In the genomic region with DNA sequence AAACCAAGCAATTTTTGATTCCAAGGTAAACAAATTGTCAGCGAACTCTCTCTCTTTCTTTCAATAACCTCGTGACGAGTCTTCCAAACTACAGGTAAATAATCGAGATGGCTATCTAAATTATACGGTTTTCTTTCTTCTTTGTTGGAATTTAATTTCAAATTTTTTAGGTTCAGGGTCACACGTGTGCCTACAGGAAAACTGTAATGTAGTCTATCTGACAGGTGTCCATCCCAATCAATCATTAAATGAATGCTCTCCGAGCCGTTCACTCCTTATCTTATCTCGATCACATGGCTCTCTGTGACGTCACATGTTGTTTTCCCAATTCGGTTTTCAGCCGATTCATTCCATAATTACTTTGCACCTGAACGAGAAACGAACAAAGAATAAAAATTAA, we compare ENCODE assay signal across 1 worm cellular context.
TF ChIP-seq lines count a peak whose summit lies in the region.

No protein-coding gene starts in this region.

TF ChIP-seq in whole organism, L4 larva, 104 proteins besides CTCF, POLR2A, EP300 and RAD21 (continued from another document):
- TF ChIP-seq R02D3.7 (tag; optimal IDR thresholded peaks at IDR 0.05; lab: Kevin White, UChicago), result no peak
- TF ChIP-seq pha-4 (GFP tag; IDR thresholded peaks at IDR 0.05; lab: Robert Waterston, UW), result 0 out of 2 replicates have a peak, but pooled peaks have one; percentile 23
- no peak for TF ChIP-seq pha-4 (tag; optimal IDR thresholded peaks at IDR 0.05; lab: Kevin White, UChicago)
- no peak for TF ChIP-seq daf-19 (GFP tag; conservative IDR thresholded peaks at IDR 0.05; lab: Robert Waterston, UW)
- no peak; the same call in 1 of the 2 replicates for TF ChIP-seq T26A8.4 (GFP tag; IDR thresholded peaks at IDR 0.05; lab: Robert Waterston, UW)
- TF ChIP-seq sdz-12 (GFP tag; optimal IDR thresholded peaks at IDR 0.05; lab: Kevin White, UChicago), result no peak
- TF ChIP-seq nhr-10 (tag; optimal IDR thresholded peaks at IDR 0.05; lab: Kevin White, UChicago), result no peak
- peak; percentile 64 for TF ChIP-seq nhr-102 (tag; optimal IDR thresholded peaks at IDR 0.05; lab: Kevin White, UChicago)
- no peak for TF ChIP-seq ama-1 (optimal IDR thresholded peaks at IDR 0.05; lab: Kevin White, UChicago)
- TF ChIP-seq pqm-1 (tag; optimal IDR thresholded peaks at IDR 0.05; lab: Kevin White, UChicago), result no peak
- TF ChIP-seq mdl-1 (tag; optimal IDR thresholded peaks at IDR 0.05; lab: Kevin White, UChicago), result peak in 1 of 2 experiments; percentile 5
- TF ChIP-seq nhr-237 (tag; optimal IDR thresholded peaks at IDR 0.05; lab: Kevin White, UChicago), result no peak
- peak; percentile 80; the same call in 1 of the 2 replicates for TF ChIP-seq mdt-29 (GFP tag; IDR thresholded peaks at IDR 0.05; lab: Robert Waterston, UW)
- TF ChIP-seq unc-39 (tag; optimal IDR thresholded peaks at IDR 0.05; lab: Kevin White, UChicago), result no peak
- TF ChIP-seq arid-1 (GFP tag; conservative IDR thresholded peaks at IDR 0.05; lab: Robert Waterston, UW), result no peak
- no peak for TF ChIP-seq dmd-8 (GFP tag; IDR thresholded peaks at IDR 0.05; lab: Robert Waterston, UW)
- TF ChIP-seq nhr-25 (tag; optimal IDR thresholded peaks at IDR 0.05; lab: Kevin White, UChicago; ENCODE audit: borderline replicate concordance, insufficient read depth), result no peak
- no peak for TF ChIP-seq F49E8.2 (tag; optimal IDR thresholded peaks at IDR 0.05; lab: Kevin White, UChicago; ENCODE audit: borderline replicate concordance)
- TF ChIP-seq T20F7.1 (GFP tag; optimal IDR thresholded peaks at IDR 0.05; lab: Kevin White, UChicago), result no peak
- TF ChIP-seq ctbp-1 (GFP tag; IDR thresholded peaks at IDR 0.05; lab: Robert Waterston, UW), result no peak
- TF ChIP-seq F26F4.8 (GFP tag; conservative IDR thresholded peaks at IDR 0.05; lab: Robert Waterston, UW), result no peak
- TF ChIP-seq nhr-111 (GFP tag; optimal IDR thresholded peaks at IDR 0.05; lab: Kevin White, UChicago), result no peak
- TF ChIP-seq nhr-6 (tag; optimal IDR thresholded peaks at IDR 0.05; lab: Kevin White, UChicago), result no peak
- no peak for TF ChIP-seq nhr-41 (GFP tag; IDR thresholded peaks at IDR 0.05; lab: Robert Waterston, UW)
- TF ChIP-seq ZK337.2 (GFP tag; IDR thresholded peaks at IDR 0.05; lab: Robert Waterston, UW), result no peak
- TF ChIP-seq zfp-2 (tag; optimal IDR thresholded peaks at IDR 0.05; lab: Kevin White, UChicago), result no peak
- 0 out of 2 replicates have a peak, but pooled peaks have one; percentile 13 for TF ChIP-seq nhr-42 (GFP tag; IDR thresholded peaks at IDR 0.05; lab: Robert Waterston, UW)
- TF ChIP-seq daf-8 (GFP tag; IDR thresholded peaks at IDR 0.05; lab: Robert Waterston, UW), result no peak
- no peak for TF ChIP-seq spr-1 (tag; optimal IDR thresholded peaks at IDR 0.05; lab: Kevin White, UChicago)
- TF ChIP-seq zag-1 (tag; optimal IDR thresholded peaks at IDR 0.05; lab: Kevin White, UChicago), result no peak
- TF ChIP-seq ceh-62 (tag; optimal IDR thresholded peaks at IDR 0.05; lab: Kevin White, UChicago), result no peak
- no peak for TF ChIP-seq lin-15B (tag; optimal IDR thresholded peaks at IDR 0.05; lab: Kevin White, UChicago)
- TF ChIP-seq madf-5 (GFP tag; IDR thresholded peaks at IDR 0.05; lab: Robert Waterston, UW), result no peak
- peak; percentile 55 for TF ChIP-seq nhr-77 (tag; optimal IDR thresholded peaks at IDR 0.05; lab: Kevin White, UChicago)
- no peak for TF ChIP-seq ceh-82 (tag; optimal IDR thresholded peaks at IDR 0.05; lab: Kevin White, UChicago)
- TF ChIP-seq spr-3 (GFP tag; optimal IDR thresholded peaks at IDR 0.05; lab: Kevin White, UChicago), result no peak
- TF ChIP-seq nhr-28 (tag; optimal IDR thresholded peaks at IDR 0.05; lab: Kevin White, UChicago), result peak; percentile 70
- TF ChIP-seq lin-38 (GFP tag; IDR thresholded peaks at IDR 0.05; lab: Robert Waterston, UW), result peak; percentile 28; the same call in 1 of the 2 replicates
- no peak for TF ChIP-seq aha-1 (tag; lab: Kevin White, UChicago)
- TF ChIP-seq ceh-32 (tag; optimal IDR thresholded peaks at IDR 0.05; lab: Kevin White, UChicago; ENCODE audit: poor library complexity), result no peak
- no peak for TF ChIP-seq F10B5.3 (tag; optimal IDR thresholded peaks at IDR 0.05; lab: Kevin White, UChicago)
- no peak for TF ChIP-seq ztf-7 (tag; optimal IDR thresholded peaks at IDR 0.05; lab: Kevin White, UChicago)
- TF ChIP-seq cey-2 (tag; optimal IDR thresholded peaks at IDR 0.05; lab: Kevin White, UChicago; ENCODE audit: borderline replicate concordance, insufficient read depth), result no peak
- no peak for TF ChIP-seq dpl-1 (GFP tag; optimal IDR thresholded peaks at IDR 0.05; lab: Kevin White, UChicago)
- no peak for TF ChIP-seq zip-2 (tag; optimal IDR thresholded peaks at IDR 0.05; lab: Kevin White, UChicago)
- peak; percentile 77 for TF ChIP-seq hlh-11 (tag; optimal IDR thresholded peaks at IDR 0.05; lab: Kevin White, UChicago)
- no peak for TF ChIP-seq attf-4 (tag; optimal IDR thresholded peaks at IDR 0.05; lab: Kevin White, UChicago)
- TF ChIP-seq ceh-20 (GFP tag; IDR thresholded peaks at IDR 0.05; lab: Robert Waterston, UW), result peak; percentile 31; the same call in 1 of the 2 replicates
